Fruit fly (Drosophila melanogaster) whole organism, embryonic: ENCODE measurements around the gene Polr3A.

Experiments
- Adf1 ChIP-seq: fragments of 200-800 bp; sonication (Bioruptor generic); IDR thresholded peaks from 2 replicates; pipeline ENCODE4 v1.3.6; 2022; ENCODE audit warnings: missing biosample characterization, missing genetic modification characterization
- Aef1 ChIP-seq: fragments of 200-800 bp; sonication (Bioruptor generic); IDR thresholded peaks from 3 replicates; pipeline ENCODE4 v1.3.6; 2022; ENCODE audit warnings: missing biosample characterization, missing genetic modification characterization
- Bgb ChIP-seq: fragments of 200-800 bp; sonication (Bioruptor generic); IDR thresholded peaks from 2 replicates; pipeline ENCODE4 v1.3.6; 2022; ENCODE audit warnings: missing biosample characterization, missing genetic modification characterization; ENCODE audit not compliant: partially characterized antibody
- BtbVII ChIP-seq: fragments of 200-800 bp; sonication (Bioruptor generic); optimal IDR thresholded peaks from 3 replicates; lab custom pipeline; 2017; ENCODE audit warnings: missing biosample characterization, mild to moderate bottlenecking, missing genetic modification characterization
- CG10147 ChIP-seq: fragments of 200-800 bp; sonication (Bioruptor generic); optimal IDR thresholded peaks from 2 replicates; lab custom pipeline; 2019; ENCODE audit warnings: missing biosample characterization, mild to moderate bottlenecking, missing genetic modification characterization, moderate library complexity
- CG10209 ChIP-seq: fragments of 200-800 bp; sonication (Bioruptor generic); optimal IDR thresholded peaks from 3 replicates; lab custom pipeline; 2017; ENCODE audit warnings: missing biosample characterization, mild to moderate bottlenecking, missing genetic modification characterization, missing genetic modification reagents
- CG11398 ChIP-seq: fragments of 200-800 bp; sonication (Bioruptor generic); optimal IDR thresholded peaks from 2 replicates; lab custom pipeline; 2016; ENCODE audit warnings: missing biosample characterization, missing genetic modification characterization
- CG12659 ChIP-seq: fragments of 200-800 bp; sonication (Bioruptor generic); optimal IDR thresholded peaks from 3 replicates; lab custom pipeline; 2017; ENCODE audit warnings: mild to moderate bottlenecking, missing biosample characterization, missing genetic modification reagents, missing genetic modification characterization
- CG12942 ChIP-seq: fragments of 200-800 bp; sonication (Bioruptor generic); optimal IDR thresholded peaks from 3 replicates; lab custom pipeline; 2016; ENCODE audit warnings: missing biosample characterization, missing genetic modification characterization
- CG13296 ChIP-seq: fragments of 200-800 bp; sonication (Bioruptor generic); optimal IDR thresholded peaks from 3 replicates; lab custom pipeline; 2018; ENCODE audit warnings: missing biosample characterization, mild to moderate bottlenecking, missing genetic modification characterization
- CG13775 ChIP-seq: fragments of 200-800 bp; sonication (Bioruptor generic); optimal IDR thresholded peaks from 3 replicates; lab custom pipeline; 2017; ENCODE audit warnings: missing biosample characterization, mild to moderate bottlenecking, missing genetic modification characterization
- CG15269 ChIP-seq: fragments of 200-800 bp; sonication (Bioruptor generic); optimal IDR thresholded peaks from 2 replicates; lab custom pipeline; 2018; ENCODE audit warnings: missing biosample characterization, mild to moderate bottlenecking, missing genetic modification characterization, moderate library complexity
- CG15479 ChIP-seq: fragments of 200-800 bp; sonication (Bioruptor generic); optimal IDR thresholded peaks from 3 replicates; lab custom pipeline; 2019; ENCODE audit warnings: missing biosample characterization, mild to moderate bottlenecking, missing genetic modification characterization, moderate library complexity
- CG17568 ChIP-seq: fragments of 200-800 bp; sonication (Bioruptor generic); optimal IDR thresholded peaks from 2 replicates; lab custom pipeline; 2018; ENCODE audit warnings: missing biosample characterization, mild to moderate bottlenecking, missing genetic modification characterization, moderate library complexity
- CG18599 ChIP-seq: fragments of 200-800 bp; sonication (Bioruptor generic); optimal IDR thresholded peaks from 3 replicates; lab custom pipeline; 2017; ENCODE audit warnings: missing biosample characterization, missing genetic modification characterization, mild to moderate bottlenecking, moderate library complexity, missing genetic modification reagents
- CG2120 ChIP-seq: fragments of 200-800 bp; sonication (Bioruptor generic); optimal IDR thresholded peaks from 3 replicates; lab custom pipeline; 2016; ENCODE audit warnings: missing biosample characterization, missing genetic modification characterization
- CG31224 ChIP-seq: fragments of 200-800 bp; sonication (Bioruptor generic); IDR thresholded peaks from 2 replicates; pipeline ENCODE4 v1.3.6; 2022; ENCODE audit warnings: missing biosample characterization, missing genetic modification characterization
- CG31441 ChIP-seq: fragments of 200-800 bp; sonication (Bioruptor generic); IDR thresholded peaks from 2 replicates; pipeline ENCODE4 v1.3.6; 2022; ENCODE audit warnings: missing biosample characterization, missing genetic modification characterization
- CG32532 ChIP-seq: fragments of 200-800 bp; sonication (Bioruptor generic); IDR thresholded peaks from 2 replicates; pipeline ENCODE4 v1.3.6; 2022; ENCODE audit warnings: missing biosample characterization, missing genetic modification characterization
- CG4360 ChIP-seq: fragments of 200-800 bp; sonication (Bioruptor generic); IDR thresholded peaks from 2 replicates; pipeline ENCODE4 v1.3.6; 2022; ENCODE audit warnings: missing biosample characterization, missing genetic modification characterization
- CG6765 ChIP-seq: fragments of 200-800 bp; sonication (Bioruptor generic); optimal IDR thresholded peaks from 3 replicates; lab custom pipeline; 2017; ENCODE audit warnings: missing biosample characterization, mild to moderate bottlenecking, missing genetic modification characterization
- CG7372 ChIP-seq: fragments of 200-800 bp; sonication (Bioruptor generic); IDR thresholded peaks from 2 replicates; pipeline ENCODE4 v1.3.6; 2022; ENCODE audit warnings: missing biosample characterization, missing genetic modification characterization
- CG7556 ChIP-seq: fragments of 200-800 bp; sonication (Bioruptor generic); optimal IDR thresholded peaks from 2 replicates; lab custom pipeline; 2017; ENCODE audit warnings: missing biosample characterization, mild to moderate bottlenecking, missing genetic modification characterization
- CG9797 ChIP-seq: fragments of 200-800 bp; sonication (Bioruptor generic); optimal IDR thresholded peaks from 3 replicates; lab custom pipeline; 2018; ENCODE audit warnings: missing biosample characterization, mild to moderate bottlenecking, missing genetic modification characterization
- CrebB ChIP-seq: fragments of 200-800 bp; sonication (Bioruptor generic); optimal IDR thresholded peaks from 3 replicates; lab custom pipeline; 2018; ENCODE audit warnings: missing biosample characterization, mild to moderate bottlenecking, missing genetic modification characterization
- Doc3 ChIP-seq: fragments of 200-800 bp; sonication (Bioruptor generic); IDR thresholded peaks from 3 replicates; pipeline ENCODE4 v1.3.6; 2022; ENCODE audit warnings: missing biosample characterization, missing genetic modification characterization; ENCODE audit not compliant: partially characterized antibody
- Ets65A ChIP-seq: fragments of 200-800 bp; sonication (Bioruptor generic); peaks from one replicate; lab custom pipeline; 2016; ENCODE audit warnings: missing biosample characterization, missing genetic modification characterization
- MESR4 ChIP-seq: fragments of 200-800 bp; sonication (Bioruptor generic); optimal IDR thresholded peaks from 2 replicates; lab custom pipeline; 2018; ENCODE audit warnings: missing biosample characterization, mild to moderate bottlenecking, missing genetic modification characterization, moderate library complexity
- MTF-1 ChIP-seq: fragments of 200-800 bp; sonication (Bioruptor generic); optimal IDR thresholded peaks from 2 replicates; lab custom pipeline; 2018; ENCODE audit warnings: missing biosample characterization, mild to moderate bottlenecking, missing genetic modification characterization, borderline replicate concordance
- Pdp1 ChIP-seq, 2 experiments: fragments of 200-800 bp; sonication (Bioruptor generic); optimal IDR thresholded peaks; 3 replicates each; lab custom pipeline; 2016; ENCODE audit warnings: missing biosample characterization in 2 of 2, missing genetic modification characterization in 2 of 2, mild to moderate bottlenecking in 1 of 2, moderate library complexity in 1 of 2
- Sox100B ChIP-seq: fragments of 200-800 bp; sonication (Bioruptor generic); optimal IDR thresholded peaks from 3 replicates; lab custom pipeline; 2018; ENCODE audit warnings: missing biosample characterization, mild to moderate bottlenecking, missing genetic modification characterization
- Sox102F ChIP-seq: fragments of 200-800 bp; sonication (Bioruptor generic); optimal IDR thresholded peaks from 2 replicates; lab custom pipeline; 2018; ENCODE audit warnings: missing biosample characterization, mild to moderate bottlenecking, missing genetic modification characterization, moderate library complexity
- Ssrp ChIP-seq: fragments of 200-800 bp; sonication (Bioruptor generic); optimal IDR thresholded peaks from 2 replicates; lab custom pipeline; 2018; ENCODE audit warnings: missing biosample characterization, mild to moderate bottlenecking, missing genetic modification characterization, moderate library complexity
- Tbp ChIP-seq: fragments of >200 bp; optimal IDR thresholded peaks from 2 replicates; lab custom pipeline; 2018; ENCODE audit warnings: missing biosample characterization, missing genetic modification characterization
- Xrp1 ChIP-seq: fragments of 200-800 bp; sonication (Bioruptor generic); IDR thresholded peaks from 2 replicates; pipeline ENCODE4 v1.3.6; 2022; ENCODE audit warnings: missing biosample characterization, missing genetic modification characterization
- gcm2 ChIP-seq: fragments of 200-800 bp; sonication (Bioruptor generic); optimal IDR thresholded peaks from 2 replicates; lab custom pipeline; 2016; ENCODE audit warnings: missing biosample characterization, missing genetic modification characterization
- gsb-n ChIP-seq: fragments of 200-800 bp; sonication (Bioruptor generic); optimal IDR thresholded peaks from 3 replicates; lab custom pipeline; 2018; ENCODE audit warnings: missing biosample characterization, mild to moderate bottlenecking, missing genetic modification characterization
- jigr1 ChIP-seq: fragments of 200-800 bp; sonication (Bioruptor generic); IDR thresholded peaks from 3 replicates; pipeline ENCODE4 v1.3.6; 2022; ENCODE audit warnings: missing biosample characterization, missing genetic modification characterization
- lmd ChIP-seq: fragments of 200-800 bp; sonication (Bioruptor generic); IDR thresholded peaks from 2 replicates; pipeline ENCODE4 v1.3.6; 2022; ENCODE audit warnings: missing biosample characterization, missing genetic modification characterization
- mld ChIP-seq: fragments of 200-800 bp; sonication (Bioruptor generic); IDR thresholded peaks from 3 replicates; pipeline ENCODE4 v1.3.6; 2022; ENCODE audit warnings: missing biosample characterization, missing genetic modification characterization; ENCODE audit not compliant: partially characterized antibody
- oc ChIP-seq: fragments of 200-800 bp; sonication (Bioruptor generic); optimal IDR thresholded peaks from 2 replicates; lab custom pipeline; 2018; ENCODE audit warnings: missing biosample characterization, mild to moderate bottlenecking, missing genetic modification characterization, moderate library complexity
- row ChIP-seq: fragments of 200-800 bp; sonication (Bioruptor generic); IDR thresholded peaks from 3 replicates; pipeline ENCODE4 v1.3.6; 2022; ENCODE audit warnings: missing biosample characterization, missing genetic modification characterization
- salm ChIP-seq: fragments of 200-800 bp; sonication (Bioruptor generic); optimal IDR thresholded peaks from 2 replicates; lab custom pipeline; 2018; ENCODE audit warnings: missing biosample characterization, mild to moderate bottlenecking, missing genetic modification characterization
- sim ChIP-seq: fragments of 200-800 bp; sonication (Bioruptor generic); IDR thresholded peaks from 2 replicates; pipeline ENCODE4 v1.3.6; 2022; ENCODE audit warnings: missing biosample characterization, missing genetic modification characterization
- sr ChIP-seq: fragments of 200-800 bp; sonication (Bioruptor generic); IDR thresholded peaks from 3 replicates; pipeline ENCODE4 v1.3.6; 2022; ENCODE audit warnings: missing biosample characterization, missing genetic modification characterization
- twi ChIP-seq: fragments of 200-800 bp; optimal IDR thresholded peaks from 2 replicates; lab custom pipeline; 2019; ENCODE audit warnings: missing biosample characterization, mild to moderate bottlenecking, missing genetic modification characterization, moderate library complexity
- unc-4 ChIP-seq: fragments of 200-800 bp; sonication (Bioruptor generic); IDR thresholded peaks from 2 replicates; pipeline ENCODE4 v1.3.6; 2022; ENCODE audit warnings: missing biosample characterization, missing genetic modification characterization; ENCODE audit not compliant: partially characterized antibody
- unpg ChIP-seq: fragments of 200-800 bp; sonication (Bioruptor generic); optimal IDR thresholded peaks from 3 replicates; lab custom pipeline; 2018; ENCODE audit warnings: missing biosample characterization, mild to moderate bottlenecking, missing genetic modification characterization, moderate library complexity
- wor ChIP-seq: fragments of 200-800 bp; sonication (Bioruptor generic); IDR thresholded peaks from 2 replicates; pipeline ENCODE4 v1.3.6; 2022; ENCODE audit warnings: missing biosample characterization, missing genetic modification characterization

Polr3A gene

DNA sequence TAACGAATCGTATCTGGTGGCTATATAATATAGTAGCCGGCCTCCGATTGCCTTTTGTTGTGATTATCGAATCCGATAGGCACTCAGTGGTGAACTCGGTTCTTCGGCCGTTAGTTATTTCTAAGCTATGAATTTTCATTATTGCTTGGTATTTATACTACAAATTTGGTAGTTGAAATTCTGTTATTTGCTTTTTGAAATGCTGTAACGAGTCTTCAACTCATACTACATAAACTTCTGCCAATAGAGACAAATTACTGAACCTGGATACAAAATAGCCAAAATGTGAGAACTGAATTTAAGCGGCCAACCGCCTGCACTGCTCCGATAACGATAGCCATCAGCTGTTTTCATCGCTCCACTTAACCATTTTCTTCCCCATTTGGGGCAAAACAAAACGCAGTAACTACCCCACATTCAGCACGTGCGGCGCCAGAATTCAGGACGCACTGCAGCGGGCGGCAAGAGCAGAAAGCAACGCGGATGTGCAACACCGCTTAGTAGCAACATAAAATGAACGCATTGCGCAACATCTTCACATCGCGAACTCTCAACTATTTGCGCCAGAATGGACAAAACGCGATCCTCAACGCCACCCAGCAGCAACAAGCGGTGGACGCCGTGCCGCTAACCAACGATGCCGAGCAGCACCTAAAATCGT lies 23.7 kb upstream of the Polr3A start, which contains the start of the genes CG11679 and CG8206 (continued):
- TF ChIP-seq CG11398 (GFP tag; lab: Kevin White, UChicago) (no peak), CG13775 (GFP tag; lab: Kevin White, UChicago) (peak; percentile 37), CG7556 (GFP tag; lab: Kevin White, UChicago) (no peak), CG13296 (GFP tag; lab: Kevin White, UChicago) (peak; percentile 31), Bgb (GFP tag; lab: Robert Waterston, UW) (peak; percentile 34; the same call in 1 of the 2 replicates), Ssrp (tag; lab: Kevin White, UChicago) (no peak), CG4360 (GFP tag; lab: Robert Waterston, UW) (no peak), Xrp1 (GFP tag; lab: Robert Waterston, UW) (peak; percentile 41; the same call in 1 of the 2 replicates), CG15479 (peak; percentile 47), CG17568 (GFP tag; lab: Kevin White, UChicago) (no peak), CG2120 (GFP tag; lab: Kevin White, UChicago) (peak; percentile 66), Ets65A (GFP tag; lab: Kevin White, UChicago) (peak; percentile 52), MESR4 (GFP tag; lab: Kevin White, UChicago) (peak; percentile 76), wor (GFP tag; lab: Robert Waterston, UW) (no peak), CG32532 (GFP tag; lab: Robert Waterston, UW) (no peak), BtbVII (GFP tag; lab: Kevin White, UChicago) (no peak), Aef1 (peak; percentile 26; the same call in 1 of the 3 replicates), Doc3 (no peak), Tbp (GFP tag; lab: Kevin White, UChicago) (no peak), Sox100B (GFP tag; lab: Kevin White, UChicago) (no peak), mld (GFP tag; lab: Robert Waterston, UW) (no peak), jigr1 (no peak), CG15269 (tag; lab: Kevin White, UChicago) (peak; percentile 32), CG6765 (GFP tag; lab: Kevin White, UChicago) (no peak), salm (tag; lab: Kevin White, UChicago) (peak; percentile 5), gsb-n (tag; lab: Kevin White, UChicago) (no peak), CG31441 (no peak), CG12659 (GFP tag; lab: Kevin White, UChicago) (peak; percentile 2), unc-4 (0 out of 2 replicates have a peak, but pooled peaks have one; percentile 48), CG10209 (peak; percentile 16), sim (GFP tag; lab: Robert Waterston, UW) (no peak), CG10147 (GFP tag; lab: Kevin White, UChicago) (peak; percentile 13), CG7372 (GFP tag; lab: Robert Waterston, UW) (no peak), gcm2 (no peak), unpg (GFP tag; lab: Kevin White, UChicago) (peak; percentile 15), MTF-1 (no peak), CrebB (tag; lab: Kevin White, UChicago) (no peak), Pdp1 (GFP tag; optimal IDR thresholded peaks at IDR 0.05; lab: Kevin White, UChicago) (peak; percentile 38 to 62), sr (GFP tag; lab: Robert Waterston, UW) (no peak), Adf1 (GFP tag; lab: Robert Waterston, UW) (no peak), CG12942 (GFP tag; lab: Kevin White, UChicago) (peak; percentile 18), lmd (GFP tag; lab: Robert Waterston, UW) (peak; percentile 33; the same call in 1 of the 2 replicates), Sox102F (GFP tag; lab: Kevin White, UChicago) (no peak), CG31224 (no peak), oc (tag; lab: Kevin White, UChicago) (no peak), twi (peak; percentile 11), CG9797 (GFP tag; lab: Kevin White, UChicago) (no peak), CG18599 (GFP tag; lab: Kevin White, UChicago) (no peak), row (GFP tag; lab: Robert Waterston, UW) (peak; percentile 89)
